Worm (Caenorhabditis elegans) whole organism, early embryonic: ENCODE results near the gene R12B2.7.
A peak's percentile ranks its signal among the peaks of the same experiment; 100 is the strongest.

Source experiments
- B0310.2 ChIP-seq: sonication (generic microtip); optimal IDR thresholded peaks from 2 replicates; lab custom pipeline; 2016; ENCODE audit warnings: mild to moderate bottlenecking, missing genetic modification characterization, missing compliant biosample characterization
- F13C5.2 ChIP-seq: sonication (generic microtip); optimal IDR thresholded peaks from 2 replicates; lab custom pipeline; 2017; ENCODE audit warnings: mild to moderate bottlenecking, missing genetic modification characterization, inconsistent platforms, missing compliant biosample characterization
- aly-1 ChIP-seq: sonication (generic microtip); optimal IDR thresholded peaks from 2 replicates; lab custom pipeline; 2016; ENCODE audit warnings: missing genetic modification characterization, missing compliant biosample characterization
- ama-1 ChIP-seq: fragments of 150-350 bp; optimal IDR thresholded peaks from 2 replicates; lab custom pipeline; 2014
- ceh-13 ChIP-seq: fragments of 200-800 bp; sonication (Bioruptor generic); optimal IDR thresholded peaks from 2 replicates; lab custom pipeline; 2018; ENCODE audit warnings: mild to moderate bottlenecking, missing genetic modification characterization, missing compliant biosample characterization
- ceh-36 ChIP-seq: sonication (generic microtip); optimal IDR thresholded peaks from 2 replicates; lab custom pipeline; 2016; ENCODE audit warnings: missing genetic modification characterization, inconsistent platforms, missing compliant biosample characterization
- ets-7 ChIP-seq: sonication (generic microtip); optimal IDR thresholded peaks from 2 replicates; lab custom pipeline; 2016; ENCODE audit warnings: missing genotype, missing genetic modification characterization, missing compliant biosample characterization
- flt-1 ChIP-seq: fragments of 200-800 bp; sonication (Bioruptor generic); IDR thresholded peaks from 2 replicates; pipeline ENCODE4 v1.3.6; 2022; ENCODE audit warnings: missing genetic modification characterization, missing compliant biosample characterization
- hmbx-1 ChIP-seq: sonication (generic microtip); optimal IDR thresholded peaks from 2 replicates; lab custom pipeline; 2016; ENCODE audit warnings: mild to moderate bottlenecking, missing genetic modification characterization, missing compliant biosample characterization
- hmg-4 ChIP-seq: fragments of 200-800 bp; sonication (Bioruptor generic); optimal IDR thresholded peaks from 2 replicates; lab custom pipeline; 2018; ENCODE audit warnings: mild to moderate bottlenecking, missing genetic modification characterization, missing compliant biosample characterization
- hnd-1 ChIP-seq: sonication (generic microtip); optimal IDR thresholded peaks from 2 replicates; lab custom pipeline; 2016; ENCODE audit warnings: missing genetic modification characterization, missing compliant biosample characterization
- pes-1 ChIP-seq: fragments of 200-800 bp; sonication (Bioruptor generic); IDR thresholded peaks from 2 replicates; pipeline ENCODE4 v1.3.6; 2022; ENCODE audit warnings: missing genetic modification reagents, missing genetic modification characterization, missing compliant biosample characterization
- scrt-1 ChIP-seq: fragments of 200-800 bp; sonication (Bioruptor generic); IDR thresholded peaks from 2 replicates; pipeline ENCODE4 v1.3.6; 2022; ENCODE audit warnings: missing genetic modification characterization, missing compliant biosample characterization
- sea-1 ChIP-seq: fragments of 200-800 bp; sonication (Bioruptor generic); conservative IDR thresholded peaks from 2 replicates; pipeline ENCODE4 v1.3.6; 2022; ENCODE audit warnings: missing genetic modification characterization, missing compliant biosample characterization
- tbx-11 ChIP-seq: fragments of 200-800 bp; sonication (Bioruptor generic); IDR thresholded peaks from 2 replicates; pipeline ENCODE4 v1.3.6; 2022; ENCODE audit warnings: missing genetic modification characterization, missing compliant biosample characterization
- tbx-37 ChIP-seq: fragments of 200-800 bp; sonication (Bioruptor generic); conservative IDR thresholded peaks from 2 replicates; pipeline ENCODE4 v1.3.6; 2022; ENCODE audit warnings: missing genetic modification reagents, missing genetic modification characterization, missing compliant biosample characterization
- tra-4 ChIP-seq: sonication (generic microtip); optimal IDR thresholded peaks from 2 replicates; lab custom pipeline; 2017; ENCODE audit warnings: missing genetic modification characterization, missing compliant biosample characterization

Gene R12B2.7

ce11 chrIII:5839147-5839546 is 24.3 kb downstream of the R12B2.7 start:
- no peak for TF ChIP-seq scrt-1
- no peak for TF ChIP-seq flt-1 (GFP tag; lab: Robert Waterston, UW)
- no peak for TF ChIP-seq tra-4
- no peak for TF ChIP-seq ama-1 (lab: Kevin White, UChicago)
- TF ChIP-seq pes-1 (GFP tag; lab: Robert Waterston, UW) = no peak
- TF ChIP-seq hmg-4 (GFP tag; lab: Kevin White, UChicago) = no peak
- TF ChIP-seq sea-1 (GFP tag; lab: Robert Waterston, UW) = no peak
- no peak for TF ChIP-seq ets-7 (tag; lab: Kevin White, UChicago)
- no peak for TF ChIP-seq B0310.2 (tag; lab: Kevin White, UChicago)
- TF ChIP-seq aly-1 (tag; lab: Kevin White, UChicago) = no peak
- TF ChIP-seq tbx-11 (GFP tag; lab: Robert Waterston, UW) = no peak
- no peak for TF ChIP-seq hmbx-1 (tag; lab: Kevin White, UChicago)
- TF ChIP-seq hnd-1 = no peak
- TF ChIP-seq tbx-37 (GFP tag; lab: Robert Waterston, UW) = no peak
- TF ChIP-seq ceh-13 = no peak
- no peak for TF ChIP-seq F13C5.2
- TF ChIP-seq ceh-36 (tag; lab: Kevin White, UChicago) = no peak

DNA sequence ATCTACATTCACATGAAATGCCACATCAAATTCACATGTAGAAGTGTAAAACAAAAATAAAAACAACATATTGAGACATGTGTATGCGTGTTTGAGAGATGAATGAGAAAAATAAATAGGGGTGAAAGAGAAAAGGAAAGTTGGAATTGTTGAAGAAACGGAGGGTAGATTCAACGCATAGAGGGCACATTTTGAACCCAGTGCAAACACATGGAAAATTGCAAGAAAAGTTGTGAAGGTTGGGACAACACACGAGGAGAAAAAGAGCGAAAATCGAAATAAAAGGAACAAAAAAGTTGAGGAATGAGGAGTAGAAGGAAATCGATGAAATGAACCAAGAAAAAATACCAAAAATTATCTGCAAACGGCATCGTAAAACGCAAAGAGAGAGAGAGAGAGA is 24.8 kb downstream of the R12B2.7 start:
- TF ChIP-seq ets-7 (tag; lab: Kevin White, UChicago) (no peak), hnd-1 (no peak), flt-1 (GFP tag; lab: Robert Waterston, UW) (no peak), ceh-13 (no peak), hmbx-1 (tag; lab: Kevin White, UChicago) (no peak), aly-1 (tag; lab: Kevin White, UChicago) (no peak), pes-1 (GFP tag; lab: Robert Waterston, UW) (no peak), ceh-36 (tag; lab: Kevin White, UChicago) (no peak), B0310.2 (tag; lab: Kevin White, UChicago) (no peak), tbx-11 (GFP tag; lab: Robert Waterston, UW) (no peak), tbx-37 (GFP tag; lab: Robert Waterston, UW) (no peak), scrt-1 (no peak), tra-4 (no peak), F13C5.2 (no peak)

ce11 chrIII:5840277-5840676 is 25.4 kb downstream of the R12B2.7 start:
- no peak for TF ChIP-seq scrt-1
- no peak for TF ChIP-seq hnd-1
- TF ChIP-seq hmbx-1 (tag; lab: Kevin White, UChicago) = no peak
- no peak for TF ChIP-seq B0310.2 (tag; lab: Kevin White, UChicago)
- no peak for TF ChIP-seq ceh-36 (tag; lab: Kevin White, UChicago)

- TF ChIP-seq hmg-4 (GFP tag; lab: Kevin White, UChicago) = no peak
- TF ChIP-seq flt-1 (GFP tag; lab: Robert Waterston, UW) = no peak
- no peak for TF ChIP-seq sea-1 (GFP tag; lab: Robert Waterston, UW)
- no peak for TF ChIP-seq B0310.2 (tag; lab: Kevin White, UChicago)
- TF ChIP-seq aly-1 (tag; lab: Kevin White, UChicago) = no peak
- TF ChIP-seq scrt-1 = no peak
- TF ChIP-seq ceh-13 = no peak
- no peak for TF ChIP-seq hmbx-1 (tag; lab: Kevin White, UChicago)
- TF ChIP-seq tbx-37 (GFP tag; lab: Robert Waterston, UW) = no peak
- no peak for TF ChIP-seq tbx-11 (GFP tag; lab: Robert Waterston, UW)
- no peak for TF ChIP-seq ceh-36 (tag; lab: Kevin White, UChicago)
- no peak for TF ChIP-seq ets-7 (tag; lab: Kevin White, UChicago)
- TF ChIP-seq ama-1 (lab: Kevin White, UChicago) = no peak
- TF ChIP-seq pes-1 (GFP tag; lab: Robert Waterston, UW) = no peak
These were observed 26.1 kb downstream of the R12B2.7 start for ce11 chrIII:5840815-5841573.

ce11 chrIII:5841676-5842075 is 26.8 kb downstream of the R12B2.7 start:
- TF ChIP-seq ceh-13 (no peak), aly-1 (tag; lab: Kevin White, UChicago) (no peak), F13C5.2 (no peak), ama-1 (lab: Kevin White, UChicago) (no peak), hnd-1 (no peak), pes-1 (GFP tag; lab: Robert Waterston, UW) (no peak), tra-4 (no peak)

DNA sequence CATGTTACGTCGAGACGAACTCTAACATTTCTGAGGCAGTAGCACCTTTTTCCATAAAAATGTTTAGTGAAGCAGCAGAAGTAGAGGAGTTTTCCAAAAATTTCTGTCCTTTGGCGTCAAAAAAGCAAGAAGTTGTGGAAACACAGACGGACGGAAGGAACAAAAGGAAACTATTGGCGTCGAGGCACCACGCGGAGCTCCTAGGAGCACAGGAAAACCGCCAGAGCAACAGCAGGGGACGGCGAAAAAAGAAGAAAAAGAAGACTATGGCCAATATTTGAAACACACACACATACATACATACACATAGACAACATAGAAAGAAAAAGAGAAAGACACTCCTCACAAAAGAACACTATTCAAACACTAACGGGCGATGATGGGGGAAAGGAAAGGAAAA is 28.1 kb downstream of the R12B2.7 start:
- TF ChIP-seq aly-1 (tag; lab: Kevin White, UChicago) (no peak), hmbx-1 (tag; lab: Kevin White, UChicago) (no peak), hmg-4 (GFP tag; lab: Kevin White, UChicago) (no peak), hnd-1 (no peak), pes-1 (GFP tag; lab: Robert Waterston, UW) (no peak), flt-1 (GFP tag; lab: Robert Waterston, UW) (no peak)

- TF ChIP-seq hmg-4 (GFP tag; lab: Kevin White, UChicago) (peak; percentile 12), ets-7 (tag; lab: Kevin White, UChicago) (no peak)
These were observed 28.8 kb downstream of the R12B2.7 start for ce11 chrIII:5843662-5844061.

DNA sequence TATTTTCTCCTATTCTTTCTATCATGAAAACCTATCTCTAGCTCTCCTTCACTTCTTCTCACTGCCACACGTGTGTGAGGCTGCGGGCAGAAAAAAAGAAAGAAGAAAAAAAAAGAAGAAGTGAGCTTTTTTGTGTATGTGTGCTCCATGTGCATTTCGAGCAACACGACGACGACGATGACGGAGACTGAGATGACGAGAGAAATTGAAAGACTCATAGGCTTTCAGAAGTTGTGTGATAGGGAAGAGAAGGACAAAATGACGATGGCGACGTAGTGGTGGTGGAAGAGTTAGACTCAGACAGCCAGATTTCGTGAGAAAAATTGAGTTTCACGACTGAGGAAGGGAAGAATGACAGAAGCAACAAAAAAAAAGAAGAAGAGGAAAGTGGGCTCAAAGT is 30.6 kb downstream of the R12B2.7 start:
- TF ChIP-seq F13C5.2 (no peak), hmbx-1 (tag; lab: Kevin White, UChicago) (no peak), ceh-36 (tag; lab: Kevin White, UChicago) (no peak), ceh-13 (no peak), tra-4 (no peak), B0310.2 (tag; lab: Kevin White, UChicago) (no peak), hmg-4 (GFP tag; lab: Kevin White, UChicago) (no peak), ets-7 (tag; lab: Kevin White, UChicago) (no peak), flt-1 (GFP tag; lab: Robert Waterston, UW) (no peak), sea-1 (GFP tag; lab: Robert Waterston, UW) (no peak), tbx-37 (GFP tag; lab: Robert Waterston, UW) (no peak)
